Worm (Caenorhabditis elegans) whole organism, L4 larva: ENCODE data around the gene cyp-29A4.

ENCODE experiments used
- ZK337.2 ChIP-seq: fragments of 200-800 bp; sonication (Bioruptor generic); IDR thresholded peaks from 2 replicates; pipeline ENCODE4 v1.3.6; 2022; ENCODE audit warnings: missing genetic modification reagents, missing genetic modification characterization, missing compliant biosample characterization
- aha-1 ChIP-seq: fragments of 150-350 bp; peaks from one replicate; lab custom pipeline; 2014; ENCODE audit warnings: missing biosample characterization, missing genetic modification characterization
- ceh-28 ChIP-seq: fragments of 150-350 bp; optimal IDR thresholded peaks from 2 replicates; lab custom pipeline; 2014; ENCODE audit warnings: missing biosample characterization, missing genetic modification reagents, missing genetic modification characterization
- ceh-44 ChIP-seq: fragments of 200-800 bp; sonication (Bioruptor generic); IDR thresholded peaks from 2 replicates; pipeline ENCODE4 v1.3.6; 2022; ENCODE audit warnings: missing genetic modification reagents, missing genetic modification characterization, missing compliant biosample characterization
- dmd-6 ChIP-seq: fragments of 200-800 bp; sonication (Bioruptor generic); IDR thresholded peaks from 2 replicates; pipeline ENCODE4 v1.3.6; 2022; ENCODE audit warnings: missing genetic modification reagents, missing genetic modification characterization, missing compliant biosample characterization
- dmd-8 ChIP-seq: fragments of 200-800 bp; sonication (Bioruptor generic); IDR thresholded peaks from 2 replicates; pipeline ENCODE4 v1.3.6; 2022; ENCODE audit warnings: missing genetic modification characterization, missing compliant biosample characterization
- egl-27 ChIP-seq: sonication (generic microtip); optimal IDR thresholded peaks from 3 replicates; lab custom pipeline; 2017; ENCODE audit warnings: missing biosample characterization, missing genetic modification reagents, missing genetic modification characterization
- gei-8 ChIP-seq: fragments of 200-800 bp; sonication (Bioruptor generic); optimal IDR thresholded peaks from 2 replicates; lab custom pipeline; 2018; ENCODE audit warnings: mild to moderate bottlenecking, missing genetic modification characterization, missing compliant biosample characterization
- hlh-11 ChIP-seq: fragments of 200-800 bp; sonication (Bioruptor generic); optimal IDR thresholded peaks from 2 replicates; lab custom pipeline; 2018; ENCODE audit warnings: mild to moderate bottlenecking, missing genetic modification characterization, missing compliant biosample characterization
- hmg-1.1 ChIP-seq: fragments of 200-800 bp; sonication (Bioruptor generic); IDR thresholded peaks from 2 replicates; pipeline ENCODE4 v1.3.6; 2022; ENCODE audit warnings: missing genetic modification reagents, missing genetic modification characterization, missing compliant biosample characterization
- lsy-2 ChIP-seq, 2 experiments: fragments of 150-350 bp in 1 of 2; sonication (generic microtip) in 1 of 2; optimal IDR thresholded peaks; 2 replicates each; lab custom pipeline; 2014 to 2017; ENCODE audit warnings: missing biosample characterization in 2 of 2, missing genetic modification characterization in 2 of 2
- mdl-1 ChIP-seq, 2 experiments: fragments of 150-350 bp in 1 of 2; sonication (generic microtip) in 1 of 2; optimal IDR thresholded peaks; 2 replicates each; lab custom pipeline; 2014 to 2017; ENCODE audit warnings: missing biosample characterization in 2 of 2, missing genetic modification characterization in 2 of 2
- mdt-29 ChIP-seq: fragments of 200-800 bp; sonication (Bioruptor generic); IDR thresholded peaks from 2 replicates; pipeline ENCODE4 v1.3.6; 2022; ENCODE audit warnings: missing genetic modification reagents, missing genetic modification characterization, missing compliant biosample characterization
- pqm-1 ChIP-seq: sonication (generic microtip); optimal IDR thresholded peaks from 2 replicates; lab custom pipeline; 2017; ENCODE audit warnings: missing biosample characterization, missing genetic modification characterization
- snpc-1.2 ChIP-seq: fragments of 200-800 bp; sonication (Bioruptor generic); IDR thresholded peaks from 2 replicates; pipeline ENCODE4 v1.3.6; 2022; ENCODE audit warnings: missing genetic modification reagents, missing genetic modification characterization, missing compliant biosample characterization
- spr-3 ChIP-seq: fragments of 200-800 bp; sonication (Bioruptor generic); optimal IDR thresholded peaks from 2 replicates; lab custom pipeline; 2018; ENCODE audit warnings: mild to moderate bottlenecking, missing genetic modification characterization, missing compliant biosample characterization
- zfp-3 ChIP-seq: fragments of 200-800 bp; sonication (Bioruptor generic); conservative IDR thresholded peaks from 2 replicates; pipeline ENCODE4 v1.3.6; 2022; ENCODE audit warnings: missing genetic modification reagents, missing genetic modification characterization, missing compliant biosample characterization

The cyp-29A4 gene

DNA sequence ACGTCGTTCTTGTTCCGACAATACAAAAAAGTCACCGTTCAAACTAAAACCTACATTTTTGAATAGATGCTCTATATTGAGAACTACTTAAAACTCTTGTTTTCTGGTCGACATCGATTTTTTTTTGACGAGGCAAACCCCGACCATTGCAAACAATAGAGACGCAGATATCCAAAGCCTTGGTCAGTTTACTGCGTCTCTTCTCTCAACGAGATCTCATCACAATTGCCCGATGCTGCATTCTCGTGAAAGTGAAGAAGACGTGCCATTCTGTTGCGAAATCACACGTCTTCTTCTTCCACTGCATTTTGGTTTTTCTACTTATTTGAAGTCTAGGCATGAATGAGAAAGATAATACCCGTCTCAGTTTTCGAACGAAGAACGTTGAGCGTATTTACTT, 49.8 kb downstream of the cyp-29A4 start (continued):
- TF ChIP-seq dmd-8, result no peak
- no peak for TF ChIP-seq zfp-3 (GFP tag; lab: Robert Waterston, UW)
- TF ChIP-seq hlh-11, result no peak
- peak; percentile 42 to 53 for TF ChIP-seq mdl-1 (tag; optimal IDR thresholded peaks at IDR 0.05; lab: Kevin White, UChicago)
- no peak for TF ChIP-seq egl-27 (tag; lab: Kevin White, UChicago)
- no peak for TF ChIP-seq lsy-2 (tag; optimal IDR thresholded peaks at IDR 0.05; lab: Kevin White, UChicago)
- TF ChIP-seq gei-8 (GFP tag; lab: Kevin White, UChicago), result no peak
- TF ChIP-seq hmg-1.1, result 0 out of 2 replicates have a peak, but pooled peaks have one; percentile 56
- no peak for TF ChIP-seq ZK337.2
- no peak for TF ChIP-seq ceh-44 (GFP tag; lab: Robert Waterston, UW)
- no peak for TF ChIP-seq mdt-29 (GFP tag; lab: Robert Waterston, UW)
- peak; percentile 43 for TF ChIP-seq ceh-28 (tag; lab: Kevin White, UChicago)
- no peak for TF ChIP-seq pqm-1 (tag; lab: Kevin White, UChicago)

DNA sequence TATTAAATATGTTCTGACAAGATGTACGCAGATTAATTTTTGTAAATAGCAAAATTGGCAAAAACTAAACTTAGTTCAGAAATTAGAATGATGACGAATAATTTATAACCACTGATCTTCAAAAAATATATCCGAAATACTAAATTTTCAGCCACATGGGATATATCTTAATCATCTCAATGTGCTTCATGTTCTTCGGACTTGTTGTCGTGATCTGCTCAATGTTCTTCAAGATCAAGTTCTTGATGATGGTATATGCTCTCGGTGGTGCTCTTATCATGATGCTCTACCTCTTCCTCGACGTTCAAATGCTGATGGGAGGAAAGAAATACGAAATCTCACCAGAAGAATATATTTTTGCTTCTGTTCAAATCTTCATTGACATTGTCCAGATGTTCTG, 52.0 kb downstream of the cyp-29A4 start:
- no peak for TF ChIP-seq spr-3
- no peak for TF ChIP-seq hlh-11
- peak; percentile 91 for TF ChIP-seq aha-1 (tag; lab: Kevin White, UChicago)
- TF ChIP-seq dmd-6 (GFP tag; lab: Robert Waterston, UW), result no peak
- no peak for TF ChIP-seq snpc-1.2 (GFP tag; lab: Robert Waterston, UW)
